Worm (Caenorhabditis elegans): Measurements from ENCODE around the gene flap-1.

- TF ChIP-seq elt-1 (tag; optimal IDR thresholded peaks at IDR 0.05) (no peak), peb-1 (tag; optimal IDR thresholded peaks at IDR 0.05) (no peak), mab-5 (tag; optimal IDR thresholded peaks at IDR 0.05) (no peak), mbf-1 (tag; optimal IDR thresholded peaks at IDR 0.05) (no peak), lsy-2 (tag; optimal IDR thresholded peaks at IDR 0.05) (peak in 1 of 2 experiments; percentile 62), ztf-11 (tag; optimal IDR thresholded peaks at IDR 0.05) (no peak), nhr-10 (tag; optimal IDR thresholded peaks at IDR 0.05) (no peak), nhr-129 (tag; optimal IDR thresholded peaks at IDR 0.05) (peak; percentile 36), nhr-25 (tag; optimal IDR thresholded peaks at IDR 0.05) (no peak), egl-27 (tag; optimal IDR thresholded peaks at IDR 0.05) (no peak), snpc-4 (tag; optimal IDR thresholded peaks at IDR 0.05) (no peak), lin-39 (tag; optimal IDR thresholded peaks at IDR 0.05) (no peak), nhr-77 (tag; optimal IDR thresholded peaks at IDR 0.05) (no peak)
Measured at ce11 chrIII:6961937-6962504, 33.4 kb upstream of the flap-1 start, which contains the start of the genes rpn-6.1 and F57B9.1.
